Worm (Caenorhabditis elegans) whole organism, young adult: ENCODE data around the gene immp-1.

ENCODE experiments used
- B0019.2 ChIP-seq: fragments of 200-800 bp; sonication (Bioruptor generic); conservative IDR thresholded peaks from 2 replicates; pipeline ENCODE4 v1.3.6; 2022; ENCODE audit warnings: missing genetic modification reagents, missing genetic modification characterization, missing compliant biosample characterization
- C06A6.2 ChIP-seq: fragments of 200-800 bp; sonication (Bioruptor generic); conservative IDR thresholded peaks from 2 replicates; pipeline ENCODE4 v1.3.6; 2022; ENCODE audit warnings: missing genetic modification characterization, missing compliant biosample characterization
- C17E4.6 ChIP-seq: fragments of 200-800 bp; sonication (Bioruptor generic); IDR thresholded peaks from 2 replicates; pipeline ENCODE4 v1.3.6; 2022; ENCODE audit warnings: missing genetic modification reagents, missing genetic modification characterization, missing compliant biosample characterization
- F37B4.10 ChIP-seq: fragments of 200-800 bp; sonication (Bioruptor generic); IDR thresholded peaks from 2 replicates; pipeline ENCODE4 v1.3.6; 2022; ENCODE audit warnings: missing genetic modification characterization, missing compliant biosample characterization
- F39B2.1 ChIP-seq: fragments of 200-800 bp; sonication (Bioruptor generic); IDR thresholded peaks from 2 replicates; pipeline ENCODE4 v1.3.6; 2022; ENCODE audit warnings: missing genetic modification reagents, missing genetic modification characterization, missing compliant biosample characterization
- F57C9.4 ChIP-seq: sonication (generic microtip); optimal IDR thresholded peaks from 2 replicates; lab custom pipeline; 2017; ENCODE audit warnings: mild to moderate bottlenecking, missing genetic modification characterization, missing compliant biosample characterization
- K12H6.12 ChIP-seq: fragments of 200-800 bp; sonication (Bioruptor generic); optimal IDR thresholded peaks from 2 replicates; lab custom pipeline; 2018; ENCODE audit warnings: mild to moderate bottlenecking, missing genetic modification characterization, missing compliant biosample characterization
- T26A5.8 ChIP-seq: sonication (generic microtip); optimal IDR thresholded peaks from 2 replicates; lab custom pipeline; 2016; ENCODE audit warnings: missing genetic modification characterization, missing compliant biosample characterization
- Y53F4B.3 ChIP-seq: fragments of 200-800 bp; sonication (Bioruptor generic); IDR thresholded peaks from 2 replicates; pipeline ENCODE4 v1.3.6; 2022; ENCODE audit warnings: missing genetic modification reagents, missing genetic modification characterization, missing compliant biosample characterization
- Y53G8AR.9 ChIP-seq: fragments of 200-800 bp; sonication (Bioruptor generic); conservative IDR thresholded peaks from 2 replicates; pipeline ENCODE4 v1.3.6; 2022; ENCODE audit warnings: missing genetic modification reagents, missing genetic modification characterization, missing compliant biosample characterization
- Y56A3A.18 ChIP-seq: fragments of 200-800 bp; sonication (Bioruptor generic); IDR thresholded peaks from 2 replicates; pipeline ENCODE4 v1.3.6; 2022; ENCODE audit warnings: missing genetic modification reagents, missing genetic modification characterization, missing compliant biosample characterization
- Y95B8A.8 ChIP-seq: fragments of 200-800 bp; sonication (Bioruptor generic); IDR thresholded peaks from 2 replicates; pipeline ENCODE4 v1.3.6; 2022; ENCODE audit warnings: missing genetic modification reagents, missing genetic modification characterization, missing compliant biosample characterization
- ZK185.1 ChIP-seq: sonication (generic microtip); optimal IDR thresholded peaks from 2 replicates; lab custom pipeline; 2016; ENCODE audit warnings: mild to moderate bottlenecking, missing genetic modification characterization, missing compliant biosample characterization; ENCODE audit not compliant: poor library complexity, severe bottlenecking
- aptf-3 ChIP-seq: fragments of 200-800 bp; sonication (Bioruptor generic); IDR thresholded peaks from 2 replicates; pipeline ENCODE4 v1.3.6; 2022; ENCODE audit warnings: missing genetic modification characterization, missing compliant biosample characterization
- athp-1 ChIP-seq: sonication (generic microtip); optimal IDR thresholded peaks from 2 replicates; lab custom pipeline; 2017; ENCODE audit warnings: mild to moderate bottlenecking, missing genetic modification characterization, missing compliant biosample characterization
- attf-3 ChIP-seq: fragments of 200-800 bp; sonication (Bioruptor generic); conservative IDR thresholded peaks from 2 replicates; pipeline ENCODE4 v1.3.6; 2022; ENCODE audit warnings: missing genetic modification reagents, missing genetic modification characterization, missing compliant biosample characterization
- attf-5 ChIP-seq: fragments of 200-800 bp; sonication (Bioruptor generic); optimal IDR thresholded peaks from 2 replicates; lab custom pipeline; 2018; ENCODE audit warnings: mild to moderate bottlenecking, missing genetic modification characterization, missing compliant biosample characterization
- bed-1 ChIP-seq: fragments of 200-800 bp; sonication (Bioruptor generic); IDR thresholded peaks from 2 replicates; pipeline ENCODE4 v1.3.6; 2022; ENCODE audit warnings: missing genetic modification reagents, missing genetic modification characterization, missing compliant biosample characterization
- cebp-1 ChIP-seq, 2 experiments: fragments of 200-800 bp in 1 of 2; sonication (Bioruptor generic) in 1 of 2; sonication (generic microtip) in 1 of 2; IDR thresholded peaks in 1 of 2; optimal IDR thresholded peaks in 1 of 2; 2 replicates each; pipeline versions ENCODE4 v1.3.6 to Lab custom; 2017 to 2022; ENCODE audit warnings: missing compliant biosample characterization in 2 of 2, missing genetic modification characterization in 2 of 2, mild to moderate bottlenecking in 1 of 2, missing genetic modification reagents in 1 of 2, moderate library complexity in 1 of 2
- cebp-2 ChIP-seq: fragments of 200-800 bp; sonication (Bioruptor generic); IDR thresholded peaks from 2 replicates; pipeline ENCODE4 v1.3.6; 2022; ENCODE audit warnings: missing genetic modification characterization, missing compliant biosample characterization
- ceh-27 ChIP-seq: fragments of 200-800 bp; sonication (Bioruptor generic); optimal IDR thresholded peaks from 2 replicates; lab custom pipeline; 2018; ENCODE audit warnings: mild to moderate bottlenecking, missing genetic modification characterization, moderate library complexity, missing compliant biosample characterization
- ceh-40 ChIP-seq: fragments of 200-800 bp; sonication (Bioruptor generic); IDR thresholded peaks from 2 replicates; pipeline ENCODE4 v1.3.6; 2022; ENCODE audit warnings: missing genetic modification characterization, missing compliant biosample characterization
- chd-7 ChIP-seq: sonication (generic microtip); optimal IDR thresholded peaks from 2 replicates; lab custom pipeline; 2016; ENCODE audit warnings: mild to moderate bottlenecking, missing genetic modification characterization, moderate library complexity, missing compliant biosample characterization
- ekl-4 ChIP-seq: fragments of 200-800 bp; sonication (Bioruptor generic); IDR thresholded peaks from 2 replicates; pipeline ENCODE4 v1.3.6; 2022; ENCODE audit warnings: missing genetic modification reagents, missing genetic modification characterization, missing compliant biosample characterization
- fkh-3 ChIP-seq: sonication (generic microtip); optimal IDR thresholded peaks from 2 replicates; lab custom pipeline; 2016; ENCODE audit warnings: mild to moderate bottlenecking, missing genetic modification characterization, missing compliant biosample characterization
- hrde-1 ChIP-seq: sonication (generic microtip); optimal IDR thresholded peaks from 2 replicates; lab custom pipeline; 2016; ENCODE audit warnings: missing genetic modification characterization, mild to moderate bottlenecking, missing compliant biosample characterization, moderate library complexity, missing genotype, missing genetic modification reagents, borderline replicate concordance
- lag-1 ChIP-seq: fragments of 200-800 bp; sonication (Bioruptor generic); IDR thresholded peaks from 2 replicates; pipeline ENCODE4 v1.3.6; 2022; ENCODE audit warnings: missing genetic modification reagents, missing genetic modification characterization, missing compliant biosample characterization
- let-607 ChIP-seq, 2 experiments: fragments of 200-800 bp in 1 of 2; sonication (Bioruptor generic) in 1 of 2; sonication (generic microtip) in 1 of 2; optimal IDR thresholded peaks; 2 replicates each; lab custom pipeline; 2016 to 2018; ENCODE audit warnings: mild to moderate bottlenecking in 2 of 2, missing compliant biosample characterization in 2 of 2, missing genetic modification characterization in 2 of 2, moderate library complexity in 2 of 2, missing genotype in 1 of 2
- lin-35 ChIP-seq, 3 experiments: fragments of 150-350 bp in 2 of 3; sonication (generic microtip) in 1 of 3; optimal IDR thresholded peaks; 2 replicates each; lab custom pipeline; 2014 to 2018; ENCODE audit warnings: missing biosample characterization in 3 of 3, missing genetic modification characterization in 3 of 3, missing genetic modification reagents in 3 of 3
- lin-40 ChIP-seq: sonication (generic microtip); optimal IDR thresholded peaks from 2 replicates; lab custom pipeline; 2016; ENCODE audit warnings: missing genetic modification characterization, mild to moderate bottlenecking, missing compliant biosample characterization, missing genotype, missing genetic modification reagents
- lin-54 ChIP-seq: fragments of 200-800 bp; sonication (Bioruptor generic); optimal IDR thresholded peaks from 2 replicates; lab custom pipeline; 2018; ENCODE audit warnings: mild to moderate bottlenecking, missing genetic modification characterization, missing compliant biosample characterization
- lir-1 ChIP-seq: fragments of 200-800 bp; sonication (Bioruptor generic); conservative IDR thresholded peaks from 2 replicates; pipeline ENCODE4 v1.3.6; 2022; ENCODE audit warnings: missing genetic modification reagents, missing genetic modification characterization, missing compliant biosample characterization
- lsy-27 ChIP-seq: sonication (generic microtip); optimal IDR thresholded peaks from 2 replicates; lab custom pipeline; 2017; ENCODE audit warnings: missing genetic modification characterization, mild to moderate bottlenecking, missing compliant biosample characterization, antibody characterized with exemption, missing genotype, borderline replicate concordance; ENCODE audit not compliant: insufficient read depth
- madf-10 ChIP-seq: sonication (generic microtip); optimal IDR thresholded peaks from 2 replicates; lab custom pipeline; 2016; ENCODE audit warnings: mild to moderate bottlenecking, missing genetic modification characterization, missing compliant biosample characterization
- mes-4 ChIP-seq: sonication (generic microtip); optimal IDR thresholded peaks from 2 replicates; lab custom pipeline; 2016; ENCODE audit warnings: missing genotype, missing genetic modification characterization, missing compliant biosample characterization
- nhr-120 ChIP-seq: fragments of 200-800 bp; sonication (Bioruptor generic); IDR thresholded peaks from 2 replicates; pipeline ENCODE4 v1.3.6; 2022; ENCODE audit warnings: missing genetic modification characterization, missing compliant biosample characterization
- nhr-80 ChIP-seq: sonication (generic microtip); optimal IDR thresholded peaks from 2 replicates; lab custom pipeline; 2016; ENCODE audit warnings: missing genetic modification characterization, missing compliant biosample characterization
- snpc-1.3 ChIP-seq: sonication (generic microtip); optimal IDR thresholded peaks from 2 replicates; lab custom pipeline; 2017; ENCODE audit warnings: missing genetic modification characterization, mild to moderate bottlenecking, missing compliant biosample characterization, antibody characterized with exemption, moderate library complexity, missing genotype, missing genetic modification reagents; ENCODE audit not compliant: insufficient read depth
- snpc-3.4 ChIP-seq: sonication (generic microtip); optimal IDR thresholded peaks from 2 replicates; lab custom pipeline; 2017; ENCODE audit warnings: missing genetic modification characterization, mild to moderate bottlenecking, missing compliant biosample characterization, antibody characterized with exemption, moderate library complexity, missing genotype, missing genetic modification reagents
- sptf-2 ChIP-seq: fragments of 200-800 bp; sonication (Bioruptor generic); optimal IDR thresholded peaks from 2 replicates; lab custom pipeline; 2018; ENCODE audit warnings: mild to moderate bottlenecking, missing genetic modification characterization, missing compliant biosample characterization
- tbx-9 ChIP-seq: sonication (generic microtip); optimal IDR thresholded peaks from 2 replicates; lab custom pipeline; 2016; ENCODE audit warnings: borderline replicate concordance, missing genetic modification characterization, inconsistent platforms, missing compliant biosample characterization
- tlf-1 ChIP-seq: fragments of 200-800 bp; sonication (Bioruptor generic); optimal IDR thresholded peaks from 2 replicates; lab custom pipeline; 2018; ENCODE audit warnings: mild to moderate bottlenecking, missing genetic modification characterization, missing compliant biosample characterization
- unc-130 ChIP-seq: sonication (generic microtip); optimal IDR thresholded peaks from 2 replicates; lab custom pipeline; 2016; ENCODE audit warnings: missing genetic modification reagents, missing genetic modification characterization, missing compliant biosample characterization
- zim-3 ChIP-seq: sonication (generic microtip); optimal IDR thresholded peaks from 2 replicates; lab custom pipeline; 2017; ENCODE audit warnings: mild to moderate bottlenecking, missing genetic modification characterization, moderate library complexity, missing compliant biosample characterization
- ztf-18 ChIP-seq: sonication (generic microtip); optimal IDR thresholded peaks from 2 replicates; lab custom pipeline; 2016; ENCODE audit warnings: missing genotype, mild to moderate bottlenecking, missing genetic modification characterization, missing compliant biosample characterization
- ztf-26 ChIP-seq: sonication (generic microtip); optimal IDR thresholded peaks from 2 replicates; lab custom pipeline; 2017; ENCODE audit warnings: missing genetic modification characterization, missing compliant biosample characterization
- ztf-28 ChIP-seq: fragments of 200-800 bp; sonication (Bioruptor generic); IDR thresholded peaks from 2 replicates; pipeline ENCODE4 v1.3.6; 2022; ENCODE audit warnings: missing genetic modification reagents, missing genetic modification characterization, missing compliant biosample characterization

Gene immp-1

ce11 chrIII:11737527-11737926 lies 37.2 kb upstream of the immp-1 start, which contains the start of gene sup-1:
Gene sup-1, minus strand, starts transcription at chrIII:11737627.
- TF ChIP-seq sptf-2 (GFP tag; lab: Kevin White, UChicago) (no peak), tlf-1 (no peak), ceh-27 (GFP tag; lab: Kevin White, UChicago) (no peak), zim-3 (tag; lab: Kevin White, UChicago) (no peak), ekl-4 (no peak), ztf-18 (tag; lab: Kevin White, UChicago) (no peak), lin-40 (tag; lab: Kevin White, UChicago) (no peak), madf-10 (tag; lab: Kevin White, UChicago) (no peak), C17E4.6 (GFP tag; lab: Robert Waterston, UW) (no peak), hrde-1 (no peak), F57C9.4 (tag; lab: Kevin White, UChicago) (no peak), nhr-80 (tag; lab: Kevin White, UChicago) (no peak), attf-3 (GFP tag; lab: Robert Waterston, UW) (no peak), lsy-27 (no peak), Y56A3A.18 (GFP tag; lab: Robert Waterston, UW) (no peak), aptf-3 (no peak), nhr-120 (no peak), ztf-28 (no peak)

ce11 chrIII:11738482-11738881 lies 36.3 kb upstream of the immp-1 start:
- TF ChIP-seq athp-1 (tag; lab: Kevin White, UChicago): no peak
- no peak for TF ChIP-seq lir-1 (GFP tag; lab: Robert Waterston, UW)
- no peak for TF ChIP-seq bed-1 (GFP tag; lab: Robert Waterston, UW)
- no peak for TF ChIP-seq Y56A3A.18 (GFP tag; lab: Robert Waterston, UW)
- no peak for TF ChIP-seq Y95B8A.8
- no peak for TF ChIP-seq B0019.2 (GFP tag; lab: Robert Waterston, UW)
- TF ChIP-seq mes-4 (tag; lab: Kevin White, UChicago): no peak
- TF ChIP-seq lsy-27: no peak
- TF ChIP-seq cebp-2: no peak
- no peak for TF ChIP-seq tbx-9
- TF ChIP-seq C06A6.2: 0 out of 2 replicates have a peak, but pooled peaks have one; percentile 22
- TF ChIP-seq let-607 (tag; optimal IDR thresholded peaks at IDR 0.05; lab: Kevin White, UChicago): no peak
- no peak for TF ChIP-seq cebp-1 (GFP tag; IDR thresholded peaks at IDR 0.05; lab: Robert Waterston, UW)
- TF ChIP-seq cebp-1 (tag; optimal IDR thresholded peaks at IDR 0.05; lab: Kevin White, UChicago): peak; percentile 66
- TF ChIP-seq ztf-26 (tag; lab: Kevin White, UChicago): peak; percentile 65
- no peak for TF ChIP-seq snpc-3.4
- no peak for TF ChIP-seq fkh-3 (tag; lab: Kevin White, UChicago)
- no peak for TF ChIP-seq attf-5 (GFP tag; lab: Kevin White, UChicago)
- no peak for TF ChIP-seq ceh-27 (GFP tag; lab: Kevin White, UChicago)
- no peak for TF ChIP-seq unc-130 (GFP tag; lab: Kevin White, UChicago)
- TF ChIP-seq F37B4.10: no peak
- TF ChIP-seq chd-7 (tag; lab: Kevin White, UChicago): no peak
- no peak for TF ChIP-seq lag-1 (GFP tag; lab: Robert Waterston, UW)
- no peak for TF ChIP-seq ceh-40 (GFP tag; lab: Robert Waterston, UW)
- no peak for TF ChIP-seq ZK185.1 (tag; lab: Kevin White, UChicago)
- TF ChIP-seq Y53F4B.3 (GFP tag; lab: Robert Waterston, UW): no peak
- TF ChIP-seq snpc-1.3 (tag; lab: Kevin White, UChicago): no peak
- no peak for TF ChIP-seq T26A5.8
- TF ChIP-seq Y53G8AR.9 (GFP tag; lab: Robert Waterston, UW): no peak
- TF ChIP-seq hrde-1: no peak
- no peak for TF ChIP-seq lin-54
- peak; percentile 45 for TF ChIP-seq K12H6.12
- no peak for TF ChIP-seq F39B2.1 (GFP tag; lab: Robert Waterston, UW)
- peak in 1 of 3 experiments; percentile 53 for TF ChIP-seq lin-35 (GFP tag; optimal IDR thresholded peaks at IDR 0.05; lab: Kevin White, UChicago)
